Worm (Caenorhabditis elegans): ENCODE data around the gene R10E4.3.

DNA sequence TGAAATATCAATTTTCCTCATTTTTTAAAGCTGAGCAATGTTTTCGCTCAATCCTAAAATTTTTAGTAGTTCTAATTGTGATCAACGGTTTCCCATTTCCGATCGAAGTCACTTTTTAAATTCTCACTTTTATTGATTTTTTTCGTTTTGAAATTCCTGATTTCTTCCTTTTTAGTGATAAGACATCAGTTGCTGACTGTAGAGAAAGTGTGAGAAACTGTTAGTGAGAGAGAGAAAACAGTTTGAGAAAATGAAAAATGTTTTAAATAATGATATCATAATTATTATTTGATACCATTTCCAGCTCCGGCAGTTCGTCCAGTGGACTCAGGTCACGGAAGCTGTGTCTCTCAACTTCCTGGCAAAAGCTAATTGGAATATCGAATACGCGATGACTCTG is 27.2 kb upstream of the R10E4.3 start:
- TF ChIP-seq unc-62 (GFP tag; optimal IDR thresholded peaks at IDR 0.05), result no peak
- no peak for TF ChIP-seq gmeb-1 (tag; optimal IDR thresholded peaks at IDR 0.05)
- TF ChIP-seq elt-3 (tag; optimal IDR thresholded peaks at IDR 0.05), result no peak
- no peak for TF ChIP-seq sem-4 (tag; optimal IDR thresholded peaks at IDR 0.05)
- no peak for TF ChIP-seq nhr-11 (tag; optimal IDR thresholded peaks at IDR 0.05)
- TF ChIP-seq nhr-23 (tag; optimal IDR thresholded peaks at IDR 0.05), result no peak
- TF ChIP-seq blmp-1 (tag; optimal IDR thresholded peaks at IDR 0.05; ENCODE audit: insufficient read depth), result no peak
- no peak for TF ChIP-seq nhr-12 (tag; optimal IDR thresholded peaks at IDR 0.05)
- no peak for TF ChIP-seq ama-1 (optimal IDR thresholded peaks at IDR 0.05)
- TF ChIP-seq nhr-129 (tag; optimal IDR thresholded peaks at IDR 0.05), result no peak
- no peak for TF ChIP-seq zag-1 (tag; optimal IDR thresholded peaks at IDR 0.05)
- TF ChIP-seq mbf-1 (tag; optimal IDR thresholded peaks at IDR 0.05), result no peak
- TF ChIP-seq nhr-25 (tag; optimal IDR thresholded peaks at IDR 0.05), result no peak
